Worm (Caenorhabditis elegans) whole organism, L4 larva: Measurements from ENCODE around the gene klo-1.

Experiments
- F37D6.2 ChIP-seq: sonication (generic microtip); optimal IDR thresholded peaks from 2 replicates; lab custom pipeline; 2016; ENCODE audit warnings: mild to moderate bottlenecking, missing genetic modification characterization, missing compliant biosample characterization
- F49E8.2 ChIP-seq: sonication (generic microtip); optimal IDR thresholded peaks from 2 replicates; lab custom pipeline; 2016; ENCODE audit warnings: missing compliant biosample characterization, mild to moderate bottlenecking, missing genetic modification characterization, borderline replicate concordance
- T26A8.4 ChIP-seq: fragments of 200-800 bp; sonication (Bioruptor generic); IDR thresholded peaks from 2 replicates; pipeline ENCODE4 v1.3.6; 2022; ENCODE audit warnings: missing genetic modification characterization, missing compliant biosample characterization
- Y75B8A.6 ChIP-seq: fragments of 200-800 bp; sonication (Bioruptor generic); IDR thresholded peaks from 2 replicates; pipeline ENCODE4 v1.3.6; 2022; ENCODE audit warnings: missing genetic modification reagents, missing genetic modification characterization, missing compliant biosample characterization
- aha-1 ChIP-seq: fragments of 150-350 bp; peaks from one replicate; lab custom pipeline; 2014; ENCODE audit warnings: missing biosample characterization, missing genetic modification characterization
- attf-4 ChIP-seq: sonication (generic microtip); optimal IDR thresholded peaks from 3 replicates; lab custom pipeline; 2017; ENCODE audit warnings: missing biosample characterization, missing genetic modification characterization
- ceh-28 ChIP-seq: fragments of 150-350 bp; optimal IDR thresholded peaks from 2 replicates; lab custom pipeline; 2014; ENCODE audit warnings: missing biosample characterization, missing genetic modification reagents, missing genetic modification characterization
- ceh-62 ChIP-seq: sonication (generic microtip); optimal IDR thresholded peaks from 2 replicates; lab custom pipeline; 2017; ENCODE audit warnings: missing biosample characterization, missing genetic modification characterization
- ctbp-1 ChIP-seq: fragments of 200-800 bp; sonication (Bioruptor generic); IDR thresholded peaks from 2 replicates; pipeline ENCODE4 v1.3.6; 2022; ENCODE audit warnings: missing genetic modification reagents, missing genetic modification characterization, missing compliant biosample characterization
- daf-16 ChIP-seq, 3 experiments: sonication (generic microtip); optimal IDR thresholded peaks; 2 replicates each; lab custom pipeline; 2016 to 2017; ENCODE audit warnings: missing genetic modification characterization in 3 of 3, missing genetic modification reagents in 3 of 3, mild to moderate bottlenecking in 2 of 3, missing compliant biosample characterization in 2 of 3, missing biosample characterization in 1 of 3, moderate library complexity in 1 of 3
- daf-19 ChIP-seq: fragments of 200-800 bp; sonication (Bioruptor generic); conservative IDR thresholded peaks from 2 replicates; pipeline ENCODE4 v1.3.6; 2022; ENCODE audit warnings: missing genetic modification characterization, missing compliant biosample characterization
- dmd-6 ChIP-seq: fragments of 200-800 bp; sonication (Bioruptor generic); IDR thresholded peaks from 2 replicates; pipeline ENCODE4 v1.3.6; 2022; ENCODE audit warnings: missing genetic modification reagents, missing genetic modification characterization, missing compliant biosample characterization
- dpl-1 ChIP-seq: fragments of 150-350 bp; optimal IDR thresholded peaks from 2 replicates; lab custom pipeline; 2014; ENCODE audit warnings: missing biosample characterization, missing genetic modification reagents, missing genetic modification characterization
- duxl-1 ChIP-seq: sonication (generic microtip); optimal IDR thresholded peaks from 2 replicates; lab custom pipeline; 2016; ENCODE audit warnings: mild to moderate bottlenecking, missing genetic modification characterization, moderate library complexity, missing compliant biosample characterization; ENCODE audit not compliant: poor library complexity
- egl-27 ChIP-seq: sonication (generic microtip); optimal IDR thresholded peaks from 3 replicates; lab custom pipeline; 2017; ENCODE audit warnings: missing biosample characterization, missing genetic modification reagents, missing genetic modification characterization
- egl-43 ChIP-seq: fragments of 200-800 bp; sonication (Bioruptor generic); IDR thresholded peaks from 2 replicates; pipeline ENCODE4 v1.3.6; 2022; ENCODE audit warnings: missing genetic modification reagents, missing genetic modification characterization, missing compliant biosample characterization
- hmg-1.1 ChIP-seq: fragments of 200-800 bp; sonication (Bioruptor generic); IDR thresholded peaks from 2 replicates; pipeline ENCODE4 v1.3.6; 2022; ENCODE audit warnings: missing genetic modification reagents, missing genetic modification characterization, missing compliant biosample characterization
- jun-1 ChIP-seq: fragments of 150-350 bp; optimal IDR thresholded peaks from 2 replicates; lab custom pipeline; 2014; ENCODE audit warnings: missing biosample characterization, missing genetic modification reagents, missing genetic modification characterization
- lim-7 ChIP-seq: fragments of 200-800 bp; sonication (Bioruptor generic); IDR thresholded peaks from 2 replicates; pipeline ENCODE4 v1.3.6; 2022; ENCODE audit warnings: missing genetic modification characterization, missing compliant biosample characterization
- lin-38 ChIP-seq: fragments of 200-800 bp; sonication (Bioruptor generic); IDR thresholded peaks from 2 replicates; pipeline ENCODE4 v1.3.6; 2022; ENCODE audit warnings: missing genetic modification reagents, missing genetic modification characterization, missing compliant biosample characterization
- lin-39 ChIP-seq: fragments of 150-350 bp; optimal IDR thresholded peaks from 2 replicates; lab custom pipeline; 2014; ENCODE audit warnings: missing biosample characterization, missing genetic modification reagents, missing genetic modification characterization
- madf-5 ChIP-seq, 2 experiments: fragments of 200-800 bp; sonication (Bioruptor generic); IDR thresholded peaks; 2 replicates each; pipeline ENCODE4 v1.3.6; 2022; ENCODE audit warnings: missing compliant biosample characterization in 2 of 2, missing genetic modification characterization in 2 of 2
- mep-1 ChIP-seq: fragments of 150-350 bp; sonication (generic microtip); optimal IDR thresholded peaks from 3 replicates; lab custom pipeline; 2014; ENCODE audit warnings: missing biosample characterization, missing genetic modification characterization
- mxl-3 ChIP-seq: fragments of 200-800 bp; sonication (Bioruptor generic); optimal IDR thresholded peaks from 2 replicates; lab custom pipeline; 2018; ENCODE audit warnings: mild to moderate bottlenecking, missing genetic modification characterization, missing compliant biosample characterization
- nhr-25 ChIP-seq: sonication (generic microtip); optimal IDR thresholded peaks from 2 replicates; lab custom pipeline; 2017; ENCODE audit warnings: missing genetic modification characterization, mild to moderate bottlenecking, missing compliant biosample characterization, antibody characterized with exemption, moderate library complexity, borderline replicate concordance; ENCODE audit not compliant: insufficient read depth
- nhr-48 ChIP-seq: sonication (generic microtip); optimal IDR thresholded peaks from 2 replicates; lab custom pipeline; 2016; ENCODE audit warnings: mild to moderate bottlenecking, missing genetic modification characterization, missing compliant biosample characterization
- nhr-76 ChIP-seq: fragments of 150-350 bp; optimal IDR thresholded peaks from 2 replicates; lab custom pipeline; 2014; ENCODE audit warnings: missing biosample characterization, missing genetic modification characterization
- pha-4 ChIP-seq, 2 experiments: fragments of 150-350 bp in 1 of 2; fragments of 200-800 bp in 1 of 2; sonication (Bioruptor generic) in 1 of 2; IDR thresholded peaks in 1 of 2; optimal IDR thresholded peaks in 1 of 2; 2 replicates each; pipeline versions ENCODE4 v1.3.6 to Lab custom; 2014 to 2022; ENCODE audit warnings: missing genetic modification characterization in 2 of 2, missing genetic modification reagents in 2 of 2, missing biosample characterization in 1 of 2, missing compliant biosample characterization in 1 of 2
- saeg-2 ChIP-seq: fragments of 200-800 bp; sonication (Bioruptor generic); IDR thresholded peaks from 2 replicates; pipeline ENCODE4 v1.3.6; 2022; ENCODE audit warnings: missing genetic modification reagents, missing genetic modification characterization, missing compliant biosample characterization
- sdz-12 ChIP-seq: fragments of 200-800 bp; sonication (Bioruptor generic); optimal IDR thresholded peaks from 2 replicates; lab custom pipeline; 2018; ENCODE audit warnings: mild to moderate bottlenecking, missing genetic modification characterization, missing compliant biosample characterization
- set-16 ChIP-seq: fragments of 200-800 bp; sonication (Bioruptor generic); IDR thresholded peaks from 2 replicates; pipeline ENCODE4 v1.3.6; 2022; ENCODE audit warnings: missing genetic modification reagents, missing genetic modification characterization, missing compliant biosample characterization
- spr-3 ChIP-seq: fragments of 200-800 bp; sonication (Bioruptor generic); optimal IDR thresholded peaks from 2 replicates; lab custom pipeline; 2018; ENCODE audit warnings: mild to moderate bottlenecking, missing genetic modification characterization, missing compliant biosample characterization
- zag-1 ChIP-seq: fragments of 150-350 bp; optimal IDR thresholded peaks from 2 replicates; lab custom pipeline; 2014; ENCODE audit warnings: missing biosample characterization, missing genetic modification characterization

klo-1 gene

ce11 chrIV:7763748-7764147, 15.7 kb upstream of the klo-1 start, which contains the start of the genes C46A5.6 and C46A5.1:
Gene C46A5.6 (minus strand): TSS chrIV:7763848.
Gene C46A5.1 (plus strand): TSS chrIV:7763931.
- TF ChIP-seq dpl-1 (GFP tag; lab: Kevin White, UChicago) = no peak
- no peak for TF ChIP-seq mep-1 (tag; lab: Kevin White, UChicago)
- TF ChIP-seq hmg-1.1 (GFP tag; lab: Robert Waterston, UW) = no peak
- no peak for TF ChIP-seq nhr-76 (tag; lab: Kevin White, UChicago)
- TF ChIP-seq lin-38 (GFP tag; lab: Robert Waterston, UW) = no peak
- TF ChIP-seq mxl-3 (GFP tag; lab: Kevin White, UChicago) = no peak
- TF ChIP-seq lin-39 = no peak
- no peak for TF ChIP-seq F37D6.2 (tag; lab: Kevin White, UChicago)
- no peak for TF ChIP-seq saeg-2 (GFP tag; lab: Robert Waterston, UW)
- no peak for TF ChIP-seq daf-19 (GFP tag; lab: Robert Waterston, UW)
- no peak for TF ChIP-seq egl-27 (tag; lab: Kevin White, UChicago)

- TF ChIP-seq aha-1 (tag; lab: Kevin White, UChicago) (no peak), zag-1 (tag; lab: Kevin White, UChicago) (no peak), duxl-1 (tag; lab: Kevin White, UChicago) (no peak), pha-4 (GFP tag; IDR thresholded peaks at IDR 0.05; lab: Robert Waterston, UW) (no peak), pha-4 (tag; optimal IDR thresholded peaks at IDR 0.05; lab: Kevin White, UChicago) (no peak), jun-1 (tag; lab: Kevin White, UChicago) (no peak), nhr-48 (tag; lab: Kevin White, UChicago) (no peak), attf-4 (tag; lab: Kevin White, UChicago) (no peak)
Measured at ce11 chrIV:7760117-7760516, 12.1 kb upstream of the klo-1 start, which contains the start of gene del-7. Gene del-7 (plus strand): TSS chrIV:7760417.

ce11 chrIV:7759527-7759926, 11.5 kb upstream of the klo-1 start, which contains the start of gene dsb-3:
Gene dsb-3 (minus strand): TSS chrIV:7759627.
- TF ChIP-seq lin-38 (GFP tag; lab: Robert Waterston, UW) = no peak

ce11 chrIV:7757245-7757644, 9.2 kb upstream of the klo-1 start, which contains the start of gene C46A5.4:
Gene C46A5.4 (minus strand): TSS chrIV:7757345.
- no peak for TF ChIP-seq nhr-25 (tag; lab: Kevin White, UChicago)
- TF ChIP-seq ceh-62 = no peak
- no peak for TF ChIP-seq ctbp-1 (GFP tag; lab: Robert Waterston, UW)
- TF ChIP-seq sdz-12 (GFP tag; lab: Kevin White, UChicago) = no peak
- no peak for TF ChIP-seq daf-16 (GFP tag; optimal IDR thresholded peaks at IDR 0.05; lab: Kevin White, UChicago)
- TF ChIP-seq daf-16 (tag; optimal IDR thresholded peaks at IDR 0.05; lab: Kevin White, UChicago) = no peak
- TF ChIP-seq ceh-28 (tag; lab: Kevin White, UChicago) = no peak
- TF ChIP-seq dmd-6 = no peak
- no peak for TF ChIP-seq Y75B8A.6 (GFP tag; lab: Robert Waterston, UW)
- TF ChIP-seq, all 104 proteins: peak for 0

ce11 chrIV:7754114-7754513, 6.1 kb upstream of the klo-1 start:
- no peak for TF ChIP-seq attf-4 (tag; lab: Kevin White, UChicago)
- TF ChIP-seq aha-1 (tag; lab: Kevin White, UChicago) = peak; percentile 21
- TF ChIP-seq madf-5 (GFP tag; IDR thresholded peaks at IDR 0.05; lab: Robert Waterston, UW) = 0 out of 4 replicates have a peak, but pooled peaks of 1 of the 2 experiments have one; percentile 45
- TF ChIP-seq spr-3 = peak; percentile 28
- peak; percentile 76 for TF ChIP-seq egl-43
- no peak for TF ChIP-seq lim-7 (GFP tag; lab: Robert Waterston, UW)
- peak; percentile 94 for TF ChIP-seq set-16 (GFP tag; lab: Robert Waterston, UW)
- TF ChIP-seq T26A8.4 (GFP tag; lab: Robert Waterston, UW) = 0 out of 2 replicates have a peak, but pooled peaks have one; percentile 47
- TF ChIP-seq F49E8.2 (tag; lab: Kevin White, UChicago) = no peak
